Worm (Caenorhabditis elegans): Measurements from ENCODE around the gene fbxa-81.

The fbxa-81 gene

DNA sequence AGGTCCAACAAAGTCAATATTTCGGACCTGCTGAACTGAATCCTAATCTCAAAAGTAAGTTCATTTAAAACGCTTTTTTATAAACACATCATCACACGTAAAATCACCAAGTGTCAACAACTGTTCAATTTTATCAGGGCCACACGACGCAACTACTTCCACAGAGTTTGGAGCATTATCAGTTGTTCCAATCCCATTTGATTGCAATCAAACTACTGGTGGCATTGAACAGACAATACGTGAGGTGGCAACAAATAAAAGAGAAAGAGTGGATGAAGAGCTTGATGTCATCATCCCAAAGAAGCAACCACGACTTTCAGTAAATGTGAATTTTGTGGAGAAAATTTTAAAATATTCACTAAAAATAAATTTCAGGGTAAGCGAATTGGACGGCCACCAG is 45.3 kb downstream of the fbxa-81 start:
- TF ChIP-seq nhr-232 (tag; optimal IDR thresholded peaks at IDR 0.05) (no peak), elt-2 (tag; optimal IDR thresholded peaks at IDR 0.05) (peak; percentile 1)

DNA sequence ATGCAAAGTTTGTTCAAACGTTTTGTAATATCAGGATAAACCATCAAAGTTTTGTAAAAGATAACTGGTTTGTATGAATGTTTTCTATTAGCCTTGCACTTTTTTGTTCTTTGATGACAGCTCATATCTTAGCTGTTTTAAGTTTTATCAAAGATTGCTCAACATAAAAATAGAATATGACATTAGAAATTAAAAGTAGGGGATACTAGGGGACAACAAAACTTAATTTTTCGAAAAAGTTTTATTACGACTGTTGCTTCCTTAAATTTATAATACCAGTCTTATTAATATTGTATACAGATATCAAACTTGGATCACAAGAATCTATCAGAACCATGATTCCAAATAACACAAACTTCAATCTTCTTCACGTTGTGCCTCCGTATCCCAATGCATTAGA is 46.1 kb downstream of the fbxa-81 start, which contains the start of gene ztf-14:
ztf-14 (plus strand) TSS at position 301 of the 400 bp plus-strand sequence.
- TF ChIP-seq unc-86 (tag; optimal IDR thresholded peaks at IDR 0.05) (no peak), pax-1 (tag; optimal IDR thresholded peaks at IDR 0.05) (no peak), mec-3 (tag; optimal IDR thresholded peaks at IDR 0.05; ENCODE audit: borderline replicate concordance) (no peak), tbx-2 (tag; optimal IDR thresholded peaks at IDR 0.05) (no peak), eyg-1 (tag; optimal IDR thresholded peaks at IDR 0.05) (no peak), unc-3 (GFP tag; conservative IDR thresholded peaks at IDR 0.05) (no peak), unc-3 (tag; optimal IDR thresholded peaks at IDR 0.05) (no peak), hlh-8 (tag; optimal IDR thresholded peaks at IDR 0.05) (no peak), hlh-15 (tag; optimal IDR thresholded peaks at IDR 0.05) (no peak), pat-9 (tag; optimal IDR thresholded peaks at IDR 0.05) (no peak), dve-1 (tag; optimal IDR thresholded peaks at IDR 0.05) (no peak), rnt-1 (tag; optimal IDR thresholded peaks at IDR 0.05) (no peak), hlh-13 (GFP tag; optimal IDR thresholded peaks at IDR 0.05) (no peak)

- no peak for TF ChIP-seq hlh-8 (tag; optimal IDR thresholded peaks at IDR 0.05)
- TF ChIP-seq ceh-31 (tag; optimal IDR thresholded peaks at IDR 0.05): no peak
- no peak for TF ChIP-seq ztf-16 (tag; optimal IDR thresholded peaks at IDR 0.05)
- no peak for TF ChIP-seq dve-1 (tag; optimal IDR thresholded peaks at IDR 0.05)
- TF ChIP-seq tbx-7 (tag; optimal IDR thresholded peaks at IDR 0.05): no peak
These were observed 46.8 kb downstream of the fbxa-81 start for ce11 chrX:14495075-14495474.

- TF ChIP-seq pat-9 (tag; optimal IDR thresholded peaks at IDR 0.05) (no peak), ets-4 (tag; optimal IDR thresholded peaks at IDR 0.05) (no peak), zip-5 (tag; optimal IDR thresholded peaks at IDR 0.05) (no peak), odd-2 (tag; optimal IDR thresholded peaks at IDR 0.05) (no peak), hlh-6 (tag; optimal IDR thresholded peaks at IDR 0.05) (no peak), nhr-11 (tag; optimal IDR thresholded peaks at IDR 0.05) (no peak), rnt-1 (tag; optimal IDR thresholded peaks at IDR 0.05) (no peak), K02D7.2 (tag; optimal IDR thresholded peaks at IDR 0.05) (no peak), ceh-30 (tag; optimal IDR thresholded peaks at IDR 0.05) (no peak), T23F11.4 (GFP tag; optimal IDR thresholded peaks at IDR 0.05) (no peak), fax-1 (tag; optimal IDR thresholded peaks at IDR 0.05) (no peak)
These were observed 49.5 kb downstream of the fbxa-81 start for ce11 chrX:14492441-14492840.

DNA sequence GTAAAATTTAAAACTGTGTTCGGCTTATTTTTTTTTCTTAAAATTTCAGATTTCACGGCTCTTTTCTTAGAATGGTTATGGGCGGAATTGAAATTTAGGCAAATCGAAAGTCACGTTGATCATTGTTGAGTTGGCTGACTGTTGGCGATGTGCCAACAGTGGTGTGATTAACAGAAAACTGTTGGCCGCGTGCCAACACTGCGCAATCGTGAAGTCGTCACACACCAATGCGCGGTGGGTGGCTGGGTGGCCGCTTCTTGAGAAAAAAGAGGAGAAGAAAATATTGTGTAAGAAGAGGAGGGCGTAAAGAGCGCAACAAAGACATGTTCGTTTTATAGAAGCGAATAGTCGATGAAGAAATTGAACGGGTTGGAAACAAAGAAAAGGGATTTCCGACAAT is 50.8 kb downstream of the fbxa-81 start:
- TF ChIP-seq ceh-31 (tag; optimal IDR thresholded peaks at IDR 0.05) (no peak), sox-2 (GFP tag; IDR thresholded peaks at IDR 0.05) (peak; percentile 55; the same call in 1 of the 2 replicates), tbx-2 (tag; optimal IDR thresholded peaks at IDR 0.05) (no peak), lim-6 (tag; optimal IDR thresholded peaks at IDR 0.05) (no peak), elt-2 (tag; optimal IDR thresholded peaks at IDR 0.05) (peak; percentile 13), pha-2 (tag; optimal IDR thresholded peaks at IDR 0.05) (no peak), ceh-9 (tag; optimal IDR thresholded peaks at IDR 0.05) (no peak), K09A11.1 (tag; optimal IDR thresholded peaks at IDR 0.05; ENCODE audit: insufficient read depth) (no peak), mec-3 (tag; optimal IDR thresholded peaks at IDR 0.05; ENCODE audit: borderline replicate concordance) (no peak), madf-2 (tag; optimal IDR thresholded peaks at IDR 0.05) (no peak), ceh-18 (tag; optimal IDR thresholded peaks at IDR 0.05) (no peak), ceh-34 (tag; optimal IDR thresholded peaks at IDR 0.05) (no peak), dmd-4 (tag; optimal IDR thresholded peaks at IDR 0.05; ENCODE audit: borderline replicate concordance) (peak; percentile 14), unc-55 (GFP tag; optimal IDR thresholded peaks at IDR 0.05) (no peak), ama-1 (optimal IDR thresholded peaks at IDR 0.05) (peak; percentile 68), sdc-2 (tag; optimal IDR thresholded peaks at IDR 0.05) (peak; percentile 59), pag-3 (tag; optimal IDR thresholded peaks at IDR 0.05; ENCODE audit: borderline replicate concordance) (no peak), nfya-1 (tag; optimal IDR thresholded peaks at IDR 0.05) (peak; percentile 16), unc-42 (tag; optimal IDR thresholded peaks at IDR 0.05) (peak; percentile 3), T23F11.4 (GFP tag; optimal IDR thresholded peaks at IDR 0.05) (no peak), C08G9.2 (tag; optimal IDR thresholded peaks at IDR 0.05) (no peak), ref-2 (tag; optimal IDR thresholded peaks at IDR 0.05) (peak; percentile 38), syd-9 (tag; optimal IDR thresholded peaks at IDR 0.05) (no peak)

All from whole organism, late embryonic.